Fruit fly (Drosophila melanogaster) whole organism, embryonic: ENCODE results near the gene CG5886.

Experiments
- Abd-B ChIP-seq: fragments of 200-800 bp; sonication (Bioruptor generic); optimal IDR thresholded peaks from 2 replicates; lab custom pipeline; 2018; ENCODE audit warnings: missing biosample characterization, mild to moderate bottlenecking, missing genetic modification characterization, moderate library complexity
- Asciz ChIP-seq: fragments of 200-800 bp; sonication (Bioruptor generic); optimal IDR thresholded peaks from 2 replicates; lab custom pipeline; 2017; ENCODE audit warnings: missing biosample characterization, mild to moderate bottlenecking, missing genetic modification characterization, missing genetic modification reagents
- Atf-2 ChIP-seq: fragments of 200-800 bp; sonication (Bioruptor generic); optimal IDR thresholded peaks from 2 replicates; lab custom pipeline; 2016; ENCODE audit warnings: missing biosample characterization, missing genetic modification characterization
- Atf3 ChIP-seq: fragments of 200-800 bp; sonication (Bioruptor generic); optimal IDR thresholded peaks from 3 replicates; lab custom pipeline; 2016; ENCODE audit warnings: missing biosample characterization, missing genetic modification characterization
- Bgb ChIP-seq: fragments of 200-800 bp; sonication (Bioruptor generic); IDR thresholded peaks from 2 replicates; pipeline ENCODE4 v1.3.6; 2022; ENCODE audit warnings: missing biosample characterization, missing genetic modification characterization; ENCODE audit not compliant: partially characterized antibody
- Blimp-1 ChIP-seq: fragments of 200-800 bp; sonication (Bioruptor generic); optimal IDR thresholded peaks from 3 replicates; lab custom pipeline; 2018; ENCODE audit warnings: missing biosample characterization, missing genetic modification characterization, mild to moderate bottlenecking, moderate library complexity, missing genetic modification reagents
- CG10366 ChIP-seq: fragments of 200-800 bp; sonication (Bioruptor generic); IDR thresholded peaks from 2 replicates; pipeline ENCODE4 v1.3.6; 2022; ENCODE audit warnings: missing biosample characterization, missing genetic modification characterization
- CG10462 ChIP-seq: fragments of 200-800 bp; sonication (Bioruptor generic); optimal IDR thresholded peaks from 2 replicates; lab custom pipeline; 2016; ENCODE audit warnings: missing biosample characterization, missing genetic modification characterization
- CG10654 ChIP-seq: fragments of 200-800 bp; sonication (Bioruptor generic); optimal IDR thresholded peaks from 2 replicates; lab custom pipeline; 2016; ENCODE audit warnings: missing biosample characterization, missing genetic modification characterization
- CG12071 ChIP-seq: fragments of 200-800 bp; sonication (Bioruptor generic); optimal IDR thresholded peaks from 3 replicates; lab custom pipeline; 2018; ENCODE audit warnings: missing biosample characterization, mild to moderate bottlenecking, missing genetic modification characterization
- CG12769 ChIP-seq: fragments of 200-800 bp; sonication (Bioruptor generic); optimal IDR thresholded peaks from 2 replicates; lab custom pipeline; 2019; ENCODE audit warnings: missing biosample characterization, mild to moderate bottlenecking, missing genetic modification characterization, moderate library complexity
- CG13296 ChIP-seq: fragments of 200-800 bp; sonication (Bioruptor generic); optimal IDR thresholded peaks from 3 replicates; lab custom pipeline; 2018; ENCODE audit warnings: missing biosample characterization, mild to moderate bottlenecking, missing genetic modification characterization
- CG14965 ChIP-seq: fragments of 200-800 bp; sonication (Bioruptor generic); optimal IDR thresholded peaks from 2 replicates; lab custom pipeline; 2016; ENCODE audit warnings: missing biosample characterization, missing genetic modification characterization, borderline replicate concordance
- CG15011 ChIP-seq: fragments of 200-800 bp; sonication (Bioruptor generic); optimal IDR thresholded peaks from 3 replicates; lab custom pipeline; 2018; ENCODE audit warnings: missing biosample characterization, mild to moderate bottlenecking, missing genetic modification characterization
- CG17568 ChIP-seq: fragments of 200-800 bp; sonication (Bioruptor generic); optimal IDR thresholded peaks from 2 replicates; lab custom pipeline; 2018; ENCODE audit warnings: missing biosample characterization, mild to moderate bottlenecking, missing genetic modification characterization, moderate library complexity
- CG2116 ChIP-seq: fragments of 200-800 bp; sonication (Bioruptor generic); optimal IDR thresholded peaks from 3 replicates; lab custom pipeline; 2018; ENCODE audit warnings: missing biosample characterization, mild to moderate bottlenecking, missing genetic modification characterization
- CG3726 ChIP-seq: fragments of 200-800 bp; sonication (Bioruptor generic); IDR thresholded peaks from 3 replicates; pipeline ENCODE4, ENCODE4 v1.3.6; 2022; ENCODE audit warnings: missing biosample characterization, missing genetic modification characterization
- CG42726 ChIP-seq: fragments of 200-800 bp; sonication (Bioruptor generic); IDR thresholded peaks from 2 replicates; pipeline ENCODE4 v1.3.6; 2022; ENCODE audit warnings: missing biosample characterization, missing genetic modification characterization; ENCODE audit not compliant: partially characterized antibody
- CG4404 ChIP-seq: fragments of 200-800 bp; sonication (Bioruptor generic); IDR thresholded peaks from 2 replicates; pipeline ENCODE4 v1.3.6; 2022; ENCODE audit warnings: missing biosample characterization, missing genetic modification characterization
- CG4854 ChIP-seq: fragments of 200-800 bp; sonication (Bioruptor generic); optimal IDR thresholded peaks from 2 replicates; lab custom pipeline; 2016; ENCODE audit warnings: missing biosample characterization, missing genetic modification characterization, inconsistent platforms
- CG7556 ChIP-seq: fragments of 200-800 bp; sonication (Bioruptor generic); optimal IDR thresholded peaks from 2 replicates; lab custom pipeline; 2017; ENCODE audit warnings: missing biosample characterization, mild to moderate bottlenecking, missing genetic modification characterization
- CG8281 ChIP-seq: fragments of 200-800 bp; sonication (Bioruptor generic); optimal IDR thresholded peaks from 2 replicates; lab custom pipeline; 2018; ENCODE audit warnings: missing biosample characterization, mild to moderate bottlenecking, missing genetic modification characterization, moderate library complexity
- CrebB ChIP-seq: fragments of 200-800 bp; sonication (Bioruptor generic); optimal IDR thresholded peaks from 3 replicates; lab custom pipeline; 2018; ENCODE audit warnings: missing biosample characterization, mild to moderate bottlenecking, missing genetic modification characterization
- D19B ChIP-seq: fragments of 200-800 bp; sonication (Bioruptor generic); optimal IDR thresholded peaks from 2 replicates; lab custom pipeline; 2017; ENCODE audit warnings: missing biosample characterization, mild to moderate bottlenecking, missing genetic modification characterization
- Dek ChIP-seq: fragments of 200-800 bp; sonication (Bioruptor generic); optimal IDR thresholded peaks from 3 replicates; lab custom pipeline; 2019; ENCODE audit warnings: missing biosample characterization, mild to moderate bottlenecking, missing genetic modification characterization, moderate library complexity
- Dfd ChIP-seq, 2 experiments: fragments of >200 bp; optimal IDR thresholded peaks; 2 replicates each; lab custom pipeline; 2017; ENCODE audit warnings: missing biosample characterization in 2 of 2, missing genetic modification characterization in 2 of 2
- Doc2 ChIP-seq: fragments of 200-800 bp; sonication (Bioruptor generic); IDR thresholded peaks from 2 replicates; pipeline ENCODE4 v1.3.6; 2022; ENCODE audit warnings: missing biosample characterization, missing genetic modification characterization
- Dp ChIP-seq: fragments of 200-800 bp; sonication (Bioruptor generic); optimal IDR thresholded peaks from 2 replicates; lab custom pipeline; 2018; ENCODE audit warnings: missing biosample characterization, mild to moderate bottlenecking, missing genetic modification characterization, moderate library complexity
- Drgx ChIP-seq: fragments of 200-800 bp; sonication (Bioruptor generic); IDR thresholded peaks from 2 replicates; pipeline ENCODE4 v1.3.6; 2022; ENCODE audit warnings: missing biosample characterization, missing genetic modification characterization
- Ets97D ChIP-seq: fragments of 200-800 bp; sonication (Bioruptor generic); optimal IDR thresholded peaks from 3 replicates; lab custom pipeline; 2016; ENCODE audit warnings: missing biosample characterization, missing genetic modification characterization
- Hsf ChIP-seq: fragments of 200-800 bp; sonication (Bioruptor generic); optimal IDR thresholded peaks from 3 replicates; lab custom pipeline; 2016; ENCODE audit warnings: missing biosample characterization, missing genetic modification characterization
- MTF-1 ChIP-seq: fragments of 200-800 bp; sonication (Bioruptor generic); optimal IDR thresholded peaks from 2 replicates; lab custom pipeline; 2018; ENCODE audit warnings: missing biosample characterization, mild to moderate bottlenecking, missing genetic modification characterization, borderline replicate concordance
- Med ChIP-seq: fragments of 200-800 bp; sonication (Bioruptor generic); peaks from one replicate; lab custom pipeline; 2016; ENCODE audit warnings: missing biosample characterization, missing genetic modification characterization, mild to moderate bottlenecking, inconsistent platforms, moderate library complexity
- Sox100B ChIP-seq: fragments of 200-800 bp; sonication (Bioruptor generic); optimal IDR thresholded peaks from 3 replicates; lab custom pipeline; 2018; ENCODE audit warnings: missing biosample characterization, mild to moderate bottlenecking, missing genetic modification characterization
- ato ChIP-seq: fragments of 200-800 bp; sonication (Bioruptor generic); IDR thresholded peaks from 2 replicates; pipeline ENCODE4 v1.3.6; 2022; ENCODE audit warnings: missing biosample characterization, missing genetic modification characterization; ENCODE audit not compliant: partially characterized antibody
- ftz-f1 ChIP-seq: fragments of 200-800 bp; sonication (Bioruptor generic); optimal IDR thresholded peaks from 2 replicates; lab custom pipeline; 2016; ENCODE audit warnings: missing biosample characterization, missing genetic modification characterization
- knrl ChIP-seq: fragments of 200-800 bp; sonication (Bioruptor generic); IDR thresholded peaks from 3 replicates; pipeline ENCODE4 v1.3.6; 2022; ENCODE audit warnings: missing biosample characterization, missing genetic modification characterization; ENCODE audit not compliant: partially characterized antibody
- lola ChIP-seq, 3 experiments: fragments of >200 bp in 2 of 3; fragments of 200-800 bp in 1 of 3; sonication (Bioruptor generic) in 1 of 3; optimal IDR thresholded peaks; 2 replicates each; lab custom pipeline; 2017 to 2019; ENCODE audit warnings: missing biosample characterization in 3 of 3, missing genetic modification characterization in 3 of 3, mild to moderate bottlenecking in 1 of 3, moderate library complexity in 1 of 3
- odd ChIP-seq: fragments of 200-800 bp; sonication (Bioruptor generic); optimal IDR thresholded peaks from 2 replicates; lab custom pipeline; 2017; ENCODE audit warnings: missing biosample characterization, mild to moderate bottlenecking, missing genetic modification characterization
- phol ChIP-seq: fragments of 200-800 bp; sonication (Bioruptor generic); optimal IDR thresholded peaks from 3 replicates; lab custom pipeline; 2018; ENCODE audit warnings: missing biosample characterization, mild to moderate bottlenecking, missing genetic modification characterization, moderate library complexity
- pros ChIP-seq: fragments of 200-800 bp; sonication (Bioruptor generic); optimal IDR thresholded peaks from 3 replicates; lab custom pipeline; 2019; ENCODE audit warnings: missing biosample characterization, mild to moderate bottlenecking, missing genetic modification characterization, moderate library complexity
- pzg ChIP-seq: fragments of 200-800 bp; sonication (Bioruptor generic); optimal IDR thresholded peaks from 3 replicates; lab custom pipeline; 2018; ENCODE audit warnings: missing biosample characterization, mild to moderate bottlenecking, missing genetic modification characterization, moderate library complexity
- sens ChIP-seq: fragments of 200-800 bp; sonication (Bioruptor generic); peaks from one replicate; lab custom pipeline; 2016; ENCODE audit warnings: missing biosample characterization, missing genetic modification characterization
- stwl ChIP-seq: fragments of 200-800 bp; sonication (Bioruptor generic); optimal IDR thresholded peaks from 3 replicates; lab custom pipeline; 2018; ENCODE audit warnings: missing biosample characterization, mild to moderate bottlenecking, missing genetic modification characterization, moderate library complexity
- tap ChIP-seq: fragments of 200-800 bp; optimal IDR thresholded peaks from 3 replicates; lab custom pipeline; 2019; ENCODE audit warnings: missing biosample characterization, mild to moderate bottlenecking, missing genetic modification characterization, moderate library complexity
- tna ChIP-seq: fragments of 200-800 bp; sonication (Bioruptor generic); IDR thresholded peaks from 2 replicates; pipeline ENCODE4 v1.3.6; 2022; ENCODE audit warnings: missing biosample characterization, missing genetic modification characterization; ENCODE audit not compliant: partially characterized antibody
- twi ChIP-seq: fragments of 200-800 bp; optimal IDR thresholded peaks from 2 replicates; lab custom pipeline; 2019; ENCODE audit warnings: missing biosample characterization, mild to moderate bottlenecking, missing genetic modification characterization, moderate library complexity

Gene CG5886

dm6 chr3R:25880971-25881809 lies 29.8 kb downstream of the CG5886 start, which contains the start of gene Tsp96F (continued):
- TF ChIP-seq odd (GFP tag; lab: Kevin White, UChicago), result no peak
- peak; percentile 32 for TF ChIP-seq Abd-B (GFP tag; lab: Kevin White, UChicago)
- no peak for TF ChIP-seq CG13296 (GFP tag; lab: Kevin White, UChicago)
- TF ChIP-seq pzg (GFP tag; lab: Kevin White, UChicago), result peak; percentile 96
- no peak for TF ChIP-seq D19B
- TF ChIP-seq Hsf, result no peak
- TF ChIP-seq ftz-f1 (GFP tag; lab: Kevin White, UChicago), result no peak
- no peak for TF ChIP-seq CG15011 (GFP tag; lab: Kevin White, UChicago)
- no peak for TF ChIP-seq Dfd (GFP tag; optimal IDR thresholded peaks at IDR 0.05; lab: Kevin White, UChicago)
- no peak for TF ChIP-seq Blimp-1 (GFP tag; lab: Kevin White, UChicago)
- peak; percentile 32 for TF ChIP-seq CG2116

- peak; percentile 67 for TF ChIP-seq stwl
- no peak for TF ChIP-seq tap (tag; lab: Kevin White, UChicago)
- no peak for TF ChIP-seq CG3726 (GFP tag; lab: Robert Waterston, UW)
- peak; percentile 41 for TF ChIP-seq Dp (GFP tag; lab: Kevin White, UChicago)
- TF ChIP-seq MTF-1, result no peak
- TF ChIP-seq phol (tag; lab: Kevin White, UChicago), result peak; percentile 62
- TF ChIP-seq knrl (GFP tag; lab: Robert Waterston, UW), result no peak
- no peak for TF ChIP-seq CG7556
- no peak for TF ChIP-seq CG4854 (GFP tag; lab: Kevin White, UChicago)
- 0 out of 2 replicates have a peak, but pooled peaks have one; percentile 13 for TF ChIP-seq CG42726
- no peak for TF ChIP-seq Sox100B (GFP tag; lab: Kevin White, UChicago)
- TF ChIP-seq Drgx, result no peak
- TF ChIP-seq twi (tag; lab: Kevin White, UChicago), result no peak
- TF ChIP-seq CG10462 (GFP tag; lab: Kevin White, UChicago), result no peak
- no peak for TF ChIP-seq Ets97D
- TF ChIP-seq CG8281 (tag; lab: Kevin White, UChicago), result no peak
- no peak for TF ChIP-seq CrebB
- no peak for TF ChIP-seq CG10654 (GFP tag; lab: Kevin White, UChicago)
- TF ChIP-seq Doc2 (GFP tag; lab: Robert Waterston, UW), result no peak
- TF ChIP-seq Atf3, result no peak
- TF ChIP-seq CG12769 (tag; lab: Kevin White, UChicago), result peak; percentile 3
- TF ChIP-seq CG10366 (GFP tag; lab: Robert Waterston, UW), result no peak
- no peak for TF ChIP-seq lola (GFP tag; optimal IDR thresholded peaks at IDR 0.05; lab: Kevin White, UChicago)
- TF ChIP-seq pros (GFP tag; lab: Kevin White, UChicago), result no peak
- no peak for TF ChIP-seq CG12071 (GFP tag; lab: Kevin White, UChicago)
- no peak for TF ChIP-seq CG14965
- no peak for TF ChIP-seq ato (GFP tag; lab: Robert Waterston, UW)
- TF ChIP-seq CG4404 (GFP tag; lab: Robert Waterston, UW), result no peak
- TF ChIP-seq Dek (tag; lab: Kevin White, UChicago), result no peak
- no peak for TF ChIP-seq Atf-2 (GFP tag; lab: Kevin White, UChicago)
- TF ChIP-seq CG17568 (GFP tag; lab: Kevin White, UChicago), result no peak
- peak; percentile 35 for TF ChIP-seq pzg (GFP tag; lab: Kevin White, UChicago)
- TF ChIP-seq Bgb, result no peak; the same call in 1 of the 2 replicates
- peak; percentile 35 for TF ChIP-seq sens (GFP tag; lab: Kevin White, UChicago)
- peak; percentile 66 for TF ChIP-seq Med (GFP tag; lab: Kevin White, UChicago)
- TF ChIP-seq Asciz (GFP tag; lab: Kevin White, UChicago), result no peak
- TF ChIP-seq tna, result peak; percentile 12; the same call in 1 of the 2 replicates
These were observed 30.5 kb downstream of the CG5886 start, which contains the start of gene SppL for dm6 chr3R:25881915-25882314. TSS of gene SppL (plus strand) at chr3R:25881984.
